Worm (Caenorhabditis elegans): Measurements from ENCODE around the gene C16D9.4.

The C16D9.4 gene

DNA sequence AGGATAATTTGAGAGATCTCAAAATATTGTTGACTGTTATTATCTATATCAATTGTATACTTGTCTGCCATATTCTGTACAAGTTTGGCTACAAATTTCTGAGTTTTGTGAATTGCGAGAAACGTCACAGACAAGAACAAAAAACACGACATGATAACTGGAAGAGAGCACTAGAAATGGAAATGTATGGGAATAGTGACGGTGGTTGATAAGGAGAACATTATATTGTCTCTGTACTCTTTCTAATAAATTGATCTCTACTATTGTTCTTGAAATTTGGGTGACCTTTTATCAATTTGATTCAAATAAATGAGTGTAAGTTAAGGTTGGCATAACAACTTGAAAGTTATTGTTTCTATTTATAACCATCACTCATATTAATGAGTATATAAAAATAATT is 29.9 kb downstream of the C16D9.4 start:
- no peak for TF ChIP-seq lin-11 (tag; optimal IDR thresholded peaks at IDR 0.05)
- no peak for TF ChIP-seq elt-3 (tag; optimal IDR thresholded peaks at IDR 0.05)
- peak; percentile 68 for TF ChIP-seq fos-1 (tag; optimal IDR thresholded peaks at IDR 0.05)
- TF ChIP-seq blmp-1 (tag; optimal IDR thresholded peaks at IDR 0.05; ENCODE audit: insufficient read depth) = no peak
- TF ChIP-seq gmeb-1 (tag; optimal IDR thresholded peaks at IDR 0.05) = peak; percentile 8
- peak; percentile 25 for TF ChIP-seq sma-9 (GFP tag; optimal IDR thresholded peaks at IDR 0.05)
- TF ChIP-seq sma-9 (tag; optimal IDR thresholded peaks at IDR 0.05) = no peak
- no peak for TF ChIP-seq R02D3.7 (tag; optimal IDR thresholded peaks at IDR 0.05)

DNA sequence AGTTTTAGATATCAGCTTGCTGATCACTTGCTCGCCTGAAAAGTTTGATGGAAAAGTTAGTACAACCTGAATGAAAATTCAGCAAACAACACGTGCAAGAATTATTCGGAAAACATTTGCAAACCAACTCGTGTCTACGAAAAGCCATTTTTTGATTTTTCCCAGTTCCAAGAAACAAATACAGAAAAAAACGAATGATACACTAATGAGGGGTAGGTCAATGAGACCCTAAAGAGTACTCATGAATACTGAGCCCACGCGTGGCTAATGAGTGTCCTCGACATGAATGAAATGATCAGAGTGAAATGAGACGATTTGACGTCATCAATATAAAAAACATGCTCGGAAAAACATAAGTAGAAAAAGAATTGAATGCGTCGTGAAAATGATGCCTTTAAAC is 30.7 kb downstream of the C16D9.4 start:
- TF ChIP-seq sma-9 (GFP tag; optimal IDR thresholded peaks at IDR 0.05) (peak; percentile 44), sma-9 (tag; optimal IDR thresholded peaks at IDR 0.05) (no peak), nhr-10 (tag; optimal IDR thresholded peaks at IDR 0.05) (no peak), nhr-21 (tag; optimal IDR thresholded peaks at IDR 0.05) (peak; percentile 1), zag-1 (tag; optimal IDR thresholded peaks at IDR 0.05) (no peak), crh-2 (tag; optimal IDR thresholded peaks at IDR 0.05) (peak; percentile 7), C34F6.9 (tag; optimal IDR thresholded peaks at IDR 0.05) (peak; percentile 21), lsy-2 (tag; optimal IDR thresholded peaks at IDR 0.05) (peak in 1 of 2 experiments; percentile 28), nhr-11 (tag; optimal IDR thresholded peaks at IDR 0.05) (no peak)

DNA sequence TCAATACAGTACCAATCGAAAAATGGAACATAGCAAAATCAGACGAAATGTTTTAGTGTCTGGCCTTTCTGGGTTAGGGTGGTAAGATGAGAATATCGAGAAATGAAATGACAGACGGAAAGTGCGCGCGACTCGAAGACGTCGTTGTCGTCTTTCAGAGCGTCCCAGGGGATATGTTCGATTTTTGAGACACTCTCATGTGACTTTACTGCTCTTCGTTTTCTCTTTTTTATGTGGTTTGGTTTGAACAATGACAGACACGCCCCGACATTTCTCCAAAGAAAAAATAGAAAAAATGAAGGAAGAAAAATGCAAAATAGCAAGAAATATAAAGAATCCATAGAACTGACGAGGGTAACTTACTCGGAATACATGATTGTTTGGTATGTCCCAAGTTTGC is 32.2 kb downstream of the C16D9.4 start:
- no peak for TF ChIP-seq unc-39 (tag; optimal IDR thresholded peaks at IDR 0.05)
- no peak for TF ChIP-seq nhr-21 (tag; optimal IDR thresholded peaks at IDR 0.05)
- no peak for TF ChIP-seq elt-3 (tag; optimal IDR thresholded peaks at IDR 0.05)
- TF ChIP-seq mab-5 (tag; optimal IDR thresholded peaks at IDR 0.05) = peak; percentile 17

DNA sequence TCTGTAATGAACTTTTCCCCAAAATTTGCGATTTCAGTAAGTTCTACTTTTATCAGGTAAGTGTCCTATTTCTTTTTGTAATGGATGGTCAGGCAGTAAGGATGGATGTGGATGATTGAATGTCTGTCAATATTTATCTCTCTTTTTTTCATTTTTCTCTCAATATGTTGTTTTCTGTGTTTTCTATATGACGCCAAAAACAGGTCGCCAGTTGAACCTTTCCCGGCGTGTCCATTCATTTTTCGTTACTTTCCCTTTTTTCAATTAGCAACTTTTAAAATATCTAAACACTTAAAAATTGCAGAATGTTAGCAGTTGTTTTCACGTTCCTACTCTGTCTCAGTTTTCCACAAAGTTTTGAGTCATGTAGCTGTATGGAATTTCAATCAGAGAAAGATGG is 35.8 kb downstream of the C16D9.4 start, which contains the start of gene timp-1:
Gene timp-1 (plus strand): TSS at position 305 of the 400 bp plus-strand sequence.
- TF ChIP-seq nhr-10 (tag; optimal IDR thresholded peaks at IDR 0.05) (no peak), blmp-1 (tag; optimal IDR thresholded peaks at IDR 0.05; ENCODE audit: insufficient read depth) (peak; percentile 66), nhr-12 (tag; optimal IDR thresholded peaks at IDR 0.05) (no peak), mbf-1 (tag; optimal IDR thresholded peaks at IDR 0.05) (no peak), ztf-1 (GFP tag; conservative IDR thresholded peaks at IDR 0.05) (no peak), lin-13 (GFP tag; optimal IDR thresholded peaks at IDR 0.05) (no peak)

DNA sequence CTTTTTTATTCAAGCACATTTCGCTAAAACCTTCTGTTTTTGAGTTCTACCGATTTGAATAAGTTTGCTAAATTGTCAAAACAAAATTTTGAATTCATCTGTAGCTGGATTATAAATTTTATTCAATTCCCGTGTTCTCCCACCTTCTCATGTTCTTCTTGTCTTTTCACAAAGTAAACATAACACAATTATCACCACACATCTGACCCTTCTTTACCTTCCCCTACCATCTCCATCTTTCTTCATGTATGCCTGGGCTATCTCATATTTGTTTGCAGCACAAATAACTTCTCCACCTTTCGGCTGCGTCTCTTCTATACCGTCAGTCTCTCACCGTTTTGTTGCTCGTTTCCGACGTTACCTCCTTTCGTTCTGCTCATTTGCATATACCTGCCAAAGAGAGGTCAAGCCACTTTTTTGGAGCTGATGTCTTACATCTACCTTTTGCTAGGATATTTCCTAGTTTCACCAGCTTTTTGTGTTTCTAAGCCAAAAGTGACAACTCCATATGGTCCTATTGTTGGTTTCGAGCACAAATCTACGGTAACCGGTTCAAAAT is 39.5 kb downstream of the C16D9.4 start, which contains the start of gene cest-17:
Gene cest-17 (plus strand): TSS at position 248 of the 559 bp plus-strand sequence.
- TF ChIP-seq fos-1 (tag; optimal IDR thresholded peaks at IDR 0.05) = peak; percentile 26
- TF ChIP-seq ceh-82 (tag; optimal IDR thresholded peaks at IDR 0.05) = no peak
- TF ChIP-seq alr-1 (tag; optimal IDR thresholded peaks at IDR 0.05) = no peak
- TF ChIP-seq crh-2 (tag; optimal IDR thresholded peaks at IDR 0.05) = no peak

DNA sequence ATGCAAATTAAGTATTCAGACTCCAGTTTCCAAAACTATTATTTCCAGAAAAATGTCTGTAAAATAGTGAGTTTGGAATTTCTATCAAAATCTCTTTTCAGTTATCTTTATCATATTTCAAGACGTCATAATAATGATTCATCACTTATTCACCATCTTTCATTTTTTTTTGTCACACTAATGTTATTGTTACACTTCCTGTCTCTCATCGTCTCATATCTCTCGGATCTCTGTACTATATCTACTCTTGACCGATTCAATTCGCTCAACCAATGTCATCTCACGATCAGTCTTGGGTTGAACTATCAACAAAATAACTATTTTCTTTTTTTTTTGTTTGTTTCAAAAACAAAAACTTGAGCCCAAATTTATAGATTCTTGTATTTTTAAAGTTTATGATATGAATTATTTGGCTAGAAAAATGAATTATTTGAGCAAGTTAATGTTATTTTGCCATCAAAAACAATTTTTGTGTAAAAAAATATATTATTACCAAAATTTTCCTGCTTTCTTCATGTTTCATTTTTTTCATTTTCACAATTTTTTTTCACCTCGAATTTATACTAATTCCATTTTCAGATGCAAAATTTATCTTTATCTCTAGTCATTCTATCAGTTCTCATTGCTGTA is 41.4 kb downstream of the C16D9.4 start, which contains the start of gene cri-2:
Gene cri-2 (plus strand): TSS at position 580 of the 630 bp plus-strand sequence.
- TF ChIP-seq C34F6.9 (tag; optimal IDR thresholded peaks at IDR 0.05) (no peak), sma-3 (GFP tag; optimal IDR thresholded peaks at IDR 0.05) (peak; percentile 27), nhr-21 (tag; optimal IDR thresholded peaks at IDR 0.05) (no peak), sma-9 (GFP tag; optimal IDR thresholded peaks at IDR 0.05) (peak; percentile 18), sma-9 (tag; optimal IDR thresholded peaks at IDR 0.05) (no peak), fos-1 (tag; optimal IDR thresholded peaks at IDR 0.05) (peak; percentile 56), aly-2 (tag; optimal IDR thresholded peaks at IDR 0.05) (no peak), F13H6.1 (tag; optimal IDR thresholded peaks at IDR 0.05) (no peak), lsy-2 (tag; optimal IDR thresholded peaks at IDR 0.05) (peak in 1 of 2 experiments; percentile 19), R02D3.7 (tag; optimal IDR thresholded peaks at IDR 0.05) (no peak), sem-4 (tag; optimal IDR thresholded peaks at IDR 0.05) (peak; percentile 36), unc-39 (tag; optimal IDR thresholded peaks at IDR 0.05) (no peak)

DNA sequence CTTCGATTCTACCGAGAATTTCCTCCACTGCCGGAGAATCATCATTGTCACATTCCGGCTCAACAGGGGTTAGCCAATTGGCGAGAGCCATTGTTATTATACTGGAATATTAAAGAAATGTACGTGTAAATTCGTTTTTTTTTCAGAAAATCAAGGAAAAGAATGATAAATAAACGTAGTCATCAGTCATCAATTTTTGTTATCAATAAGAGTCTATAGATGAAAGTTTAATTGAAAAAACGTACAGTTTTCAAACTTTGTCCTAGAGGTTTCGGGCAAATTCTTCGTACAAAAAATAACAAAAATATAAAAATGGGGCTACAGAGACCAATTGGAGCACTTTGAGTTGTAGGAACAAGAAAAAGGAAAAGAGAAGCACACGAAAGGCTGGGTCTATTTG is 43.7 kb downstream of the C16D9.4 start, which contains the start of gene F20D6.11:
Gene F20D6.11 (minus strand): TSS at position 101 of the 400 bp plus-strand sequence.
- no peak for TF ChIP-seq mbf-1 (tag; optimal IDR thresholded peaks at IDR 0.05)
- no peak for TF ChIP-seq nhr-77 (tag; optimal IDR thresholded peaks at IDR 0.05)
- no peak for TF ChIP-seq F13H6.1 (tag; optimal IDR thresholded peaks at IDR 0.05)

Data from whole organism, L2 larva.